Fruit fly (Drosophila melanogaster) whole organism, embryonic: ENCODE measurements around the gene jagn.

Experiments used
- Atf3 ChIP-seq: fragments of 200-800 bp; sonication (Bioruptor generic); optimal IDR thresholded peaks from 3 replicates; lab custom pipeline; 2016; ENCODE audit warnings: missing biosample characterization, missing genetic modification characterization
- CG10431 ChIP-seq: fragments of 200-800 bp; sonication (Bioruptor generic); optimal IDR thresholded peaks from 3 replicates; lab custom pipeline; 2018; ENCODE audit warnings: missing biosample characterization, mild to moderate bottlenecking, missing genetic modification characterization
- CG10543 ChIP-seq: fragments of 200-800 bp; sonication (Bioruptor generic); optimal IDR thresholded peaks from 3 replicates; lab custom pipeline; 2017; ENCODE audit warnings: missing biosample characterization, mild to moderate bottlenecking, missing genetic modification characterization, moderate library complexity
- CG14050 ChIP-seq: fragments of 200-800 bp; sonication (Bioruptor generic); IDR thresholded peaks from 3 replicates; pipeline ENCODE4 v1.3.6; 2022; ENCODE audit warnings: missing biosample characterization, missing genetic modification characterization
- CG15073 ChIP-seq: fragments of 200-800 bp; sonication (Bioruptor generic); optimal IDR thresholded peaks from 2 replicates; lab custom pipeline; 2016; ENCODE audit warnings: missing biosample characterization, missing genetic modification characterization
- CG18764 ChIP-seq: fragments of 200-800 bp; sonication (Bioruptor generic); optimal IDR thresholded peaks from 3 replicates; lab custom pipeline; 2016; ENCODE audit warnings: missing biosample characterization, missing genetic modification characterization
- CG2875 ChIP-seq: fragments of 200-800 bp; sonication (Bioruptor generic); optimal IDR thresholded peaks from 2 replicates; lab custom pipeline; 2017; ENCODE audit warnings: missing biosample characterization, mild to moderate bottlenecking, missing genetic modification characterization, missing genetic modification reagents
- CG30020 ChIP-seq: fragments of 200-800 bp; optimal IDR thresholded peaks from 2 replicates; lab custom pipeline; 2019; ENCODE audit warnings: missing biosample characterization, mild to moderate bottlenecking, missing genetic modification characterization, moderate library complexity
- CG32767 ChIP-seq: fragments of 200-800 bp; sonication (Bioruptor generic); IDR thresholded peaks from 2 replicates; pipeline ENCODE4 v1.3.6; 2022; ENCODE audit warnings: missing biosample characterization, missing genetic modification characterization
- CG32772 ChIP-seq: fragments of 200-800 bp; sonication (Bioruptor generic); IDR thresholded peaks from 2 replicates; pipeline ENCODE4 v1.3.6; 2022; ENCODE audit warnings: missing biosample characterization, missing genetic modification characterization
- CG5245 ChIP-seq: fragments of 200-800 bp; sonication (Bioruptor generic); optimal IDR thresholded peaks from 3 replicates; lab custom pipeline; 2016; ENCODE audit warnings: missing biosample characterization, missing genetic modification characterization
- CG6654 ChIP-seq: fragments of 200-800 bp; sonication (Bioruptor generic); optimal IDR thresholded peaks from 2 replicates; lab custom pipeline; 2017; ENCODE audit warnings: missing biosample characterization, mild to moderate bottlenecking, missing genetic modification characterization
- CG6765 ChIP-seq: fragments of 200-800 bp; sonication (Bioruptor generic); optimal IDR thresholded peaks from 3 replicates; lab custom pipeline; 2017; ENCODE audit warnings: missing biosample characterization, mild to moderate bottlenecking, missing genetic modification characterization
- CG7357 ChIP-seq: fragments of 200-800 bp; sonication (Bioruptor generic); IDR thresholded peaks from 3 replicates; pipeline ENCODE4 v1.3.6; 2022; ENCODE audit warnings: missing biosample characterization, missing genetic modification characterization
- CG7839 ChIP-seq: fragments of 200-800 bp; sonication (Bioruptor generic); optimal IDR thresholded peaks from 3 replicates; lab custom pipeline; 2018; ENCODE audit warnings: missing biosample characterization, mild to moderate bottlenecking, missing genetic modification characterization, moderate library complexity
- CG8388 ChIP-seq: fragments of 200-800 bp; sonication (Bioruptor generic); optimal IDR thresholded peaks from 2 replicates; lab custom pipeline; 2019; ENCODE audit warnings: missing biosample characterization, mild to moderate bottlenecking, missing genetic modification characterization, moderate library complexity
- CG9437 ChIP-seq: fragments of 200-800 bp; sonication (Bioruptor generic); optimal IDR thresholded peaks from 2 replicates; lab custom pipeline; 2018; ENCODE audit warnings: missing biosample characterization, mild to moderate bottlenecking, missing genetic modification characterization
- CG9727 ChIP-seq: fragments of 200-800 bp; sonication (Bioruptor generic); optimal IDR thresholded peaks from 3 replicates; lab custom pipeline; 2017; ENCODE audit warnings: missing biosample characterization, mild to moderate bottlenecking, missing genetic modification characterization
- CG9876 ChIP-seq: fragments of 200-800 bp; sonication (Bioruptor generic); optimal IDR thresholded peaks from 2 replicates; lab custom pipeline; 2016; ENCODE audit warnings: missing biosample characterization, missing genetic modification characterization
- CG9932 ChIP-seq: fragments of 200-800 bp; sonication (Bioruptor generic); IDR thresholded peaks from 2 replicates; pipeline ENCODE4 v1.3.6; 2022; ENCODE audit warnings: missing biosample characterization, missing genetic modification characterization
- CkIIα-i1 ChIP-seq: fragments of 200-800 bp; sonication (Bioruptor generic); IDR thresholded peaks from 2 replicates; pipeline ENCODE4 v1.3.6; 2022; ENCODE audit warnings: missing biosample characterization, missing genetic modification characterization
- CoRest ChIP-seq: fragments of 200-800 bp; sonication (Bioruptor generic); optimal IDR thresholded peaks from 3 replicates; lab custom pipeline; 2018; ENCODE audit warnings: missing biosample characterization, mild to moderate bottlenecking, missing genetic modification characterization, moderate library complexity
- Dad ChIP-seq: fragments of 200-800 bp; sonication (Bioruptor generic); optimal IDR thresholded peaks from 3 replicates; lab custom pipeline; 2016; ENCODE audit warnings: missing biosample characterization, missing genetic modification characterization
- Dip3 ChIP-seq: fragments of 200-800 bp; sonication (Bioruptor generic); optimal IDR thresholded peaks from 3 replicates; lab custom pipeline; 2016; ENCODE audit warnings: missing biosample characterization, missing genetic modification characterization
- E2f1 ChIP-seq: fragments of 200-800 bp; sonication (Bioruptor generic); IDR thresholded peaks from 2 replicates; pipeline ENCODE4 v1.3.6; 2022; ENCODE audit warnings: missing biosample characterization, missing genetic modification characterization
- HHEX ChIP-seq: fragments of 200-800 bp; sonication (Bioruptor generic); optimal IDR thresholded peaks from 3 replicates; lab custom pipeline; 2017; ENCODE audit warnings: missing biosample characterization, mild to moderate bottlenecking, missing genetic modification characterization, missing genetic modification reagents
- HmgD ChIP-seq: fragments of 200-800 bp; sonication (Bioruptor generic); optimal IDR thresholded peaks from 3 replicates; lab custom pipeline; 2016; ENCODE audit warnings: missing biosample characterization, missing genetic modification characterization
- Hr3 ChIP-seq: fragments of 200-800 bp; sonication (Bioruptor generic); optimal IDR thresholded peaks from 3 replicates; lab custom pipeline; 2016; ENCODE audit warnings: missing biosample characterization, missing genetic modification characterization
- Hr39 ChIP-seq: fragments of >200 bp; optimal IDR thresholded peaks from 2 replicates; lab custom pipeline; 2017
- MTF-1 ChIP-seq: fragments of 200-800 bp; sonication (Bioruptor generic); optimal IDR thresholded peaks from 2 replicates; lab custom pipeline; 2018; ENCODE audit warnings: missing biosample characterization, mild to moderate bottlenecking, missing genetic modification characterization, borderline replicate concordance
- Nf-YB ChIP-seq: fragments of 200-800 bp; sonication (Bioruptor generic); optimal IDR thresholded peaks from 3 replicates; lab custom pipeline; 2019; ENCODE audit warnings: missing biosample characterization, mild to moderate bottlenecking, missing genetic modification characterization, moderate library complexity
- Rfx ChIP-seq: fragments of 200-800 bp; sonication (Bioruptor generic); IDR thresholded peaks from 2 replicates; pipeline ENCODE4 v1.3.6; 2022; ENCODE audit warnings: missing biosample characterization, missing genetic modification characterization
- Scr ChIP-seq: fragments of 200-800 bp; sonication (Bioruptor generic); IDR thresholded peaks from 2 replicates; pipeline ENCODE4 v1.3.6; 2022; ENCODE audit warnings: missing biosample characterization, missing genetic modification characterization; ENCODE audit not compliant: partially characterized antibody
- Sox102F ChIP-seq: fragments of 200-800 bp; sonication (Bioruptor generic); optimal IDR thresholded peaks from 2 replicates; lab custom pipeline; 2018; ENCODE audit warnings: missing biosample characterization, mild to moderate bottlenecking, missing genetic modification characterization, moderate library complexity
- YL-1 ChIP-seq: fragments of 200-800 bp; sonication (Bioruptor generic); optimal IDR thresholded peaks from 3 replicates; lab custom pipeline; 2017; ENCODE audit warnings: missing biosample characterization, mild to moderate bottlenecking, missing genetic modification characterization
- abd-A ChIP-seq: fragments of 200-800 bp; sonication (Bioruptor generic); optimal IDR thresholded peaks from 3 replicates; lab custom pipeline; 2019; ENCODE audit warnings: missing biosample characterization, mild to moderate bottlenecking, missing genetic modification characterization, moderate library complexity
- chm ChIP-seq: fragments of 200-800 bp; sonication (Bioruptor generic); IDR thresholded peaks from 2 replicates; pipeline ENCODE4 v1.3.6; 2022; ENCODE audit warnings: missing biosample characterization, missing genetic modification characterization
- en ChIP-seq: fragments of 200-800 bp; sonication (Bioruptor generic); optimal IDR thresholded peaks from 2 replicates; lab custom pipeline; 2016; ENCODE audit warnings: missing biosample characterization, missing genetic modification characterization
- eyg ChIP-seq: fragments of 200-800 bp; sonication (Bioruptor generic); optimal IDR thresholded peaks from 3 replicates; lab custom pipeline; 2016; ENCODE audit warnings: missing biosample characterization, missing genetic modification characterization
- gcm ChIP-seq: fragments of 200-800 bp; sonication (Bioruptor generic); optimal IDR thresholded peaks from 2 replicates; lab custom pipeline; 2019; ENCODE audit warnings: missing biosample characterization, mild to moderate bottlenecking, missing genetic modification characterization, moderate library complexity
- gem ChIP-seq: fragments of 200-800 bp; sonication (Bioruptor generic); optimal IDR thresholded peaks from 2 replicates; lab custom pipeline; 2019; ENCODE audit warnings: missing biosample characterization, mild to moderate bottlenecking, missing genetic modification characterization, moderate library complexity
- pan ChIP-seq, 4 experiments: fragments of >200 bp in 3 of 4; fragments of 200-800 bp in 1 of 4; sonication (Bioruptor generic) in 1 of 4; optimal IDR thresholded peaks in 3 of 4; IDR thresholded peaks in 1 of 4; 2 replicates each; pipeline versions ENCODE4 v1.3.6 to Lab custom; 2017 to 2022; ENCODE audit warnings: missing biosample characterization in 2 of 4, missing genetic modification characterization in 2 of 4, mixed read lengths in 1 of 4
- peb ChIP-seq: fragments of 200-800 bp; sonication (Bioruptor generic); IDR thresholded peaks from 2 replicates; pipeline ENCODE4 v1.3.6; 2022; ENCODE audit warnings: missing biosample characterization, missing genetic modification characterization
- pho ChIP-seq: fragments of 200-800 bp; sonication (Bioruptor generic); optimal IDR thresholded peaks from 2 replicates; lab custom pipeline; 2016; ENCODE audit warnings: missing biosample characterization, missing genetic modification characterization
- pita ChIP-seq: fragments of 200-800 bp; sonication (Bioruptor generic); optimal IDR thresholded peaks from 2 replicates; lab custom pipeline; 2017; ENCODE audit warnings: missing biosample characterization, mild to moderate bottlenecking, missing genetic modification characterization
- ranshi ChIP-seq: fragments of 200-800 bp; sonication (Bioruptor generic); IDR thresholded peaks from 2 replicates; pipeline ENCODE4 v1.3.6; 2022; ENCODE audit warnings: missing biosample characterization, missing genetic modification characterization
- repo ChIP-seq: fragments of 200-800 bp; sonication (Bioruptor generic); optimal IDR thresholded peaks from 2 replicates; lab custom pipeline; 2016; ENCODE audit warnings: missing biosample characterization, missing genetic modification characterization
- run ChIP-seq: fragments of 200-800 bp; sonication (Bioruptor generic); optimal IDR thresholded peaks from 3 replicates; lab custom pipeline; 2018; ENCODE audit warnings: missing biosample characterization, mild to moderate bottlenecking, missing genetic modification characterization
- sim ChIP-seq: fragments of 200-800 bp; sonication (Bioruptor generic); IDR thresholded peaks from 2 replicates; pipeline ENCODE4 v1.3.6; 2022; ENCODE audit warnings: missing biosample characterization, missing genetic modification characterization
- stwl ChIP-seq: fragments of 200-800 bp; sonication (Bioruptor generic); optimal IDR thresholded peaks from 3 replicates; lab custom pipeline; 2018; ENCODE audit warnings: missing biosample characterization, mild to moderate bottlenecking, missing genetic modification characterization, moderate library complexity
- tgo ChIP-seq: fragments of 200-800 bp; sonication (Bioruptor generic); IDR thresholded peaks from 3 replicates; pipeline ENCODE4 v1.3.6; 2022; ENCODE audit warnings: missing biosample characterization, missing genetic modification characterization

The jagn gene

dm6 chr3R:5791497-5791896, 12.4 kb downstream of the jagn start, which contains the start of gene Hpf1 (continued):
- peak; percentile 95 for TF ChIP-seq CG10543 (GFP tag; lab: Kevin White, UChicago)
- TF ChIP-seq eyg (GFP tag; lab: Kevin White, UChicago) = peak; percentile 98
- peak; percentile 99 for TF ChIP-seq Dip3
- TF ChIP-seq Atf3 = peak; percentile 98
- TF ChIP-seq gcm (GFP tag; lab: Kevin White, UChicago) = peak; percentile 97
- TF ChIP-seq CG5245 (GFP tag; lab: Kevin White, UChicago) = peak; percentile 97
- peak; percentile 98 for TF ChIP-seq CG9932 (GFP tag; lab: Robert Waterston, UW)
- peak; percentile 97 for TF ChIP-seq CG32767 (GFP tag; lab: Robert Waterston, UW)
- peak; percentile 97 for TF ChIP-seq CG18764
- peak; percentile 99 for TF ChIP-seq CoRest (tag; lab: Kevin White, UChicago)
- peak; percentile 93 for TF ChIP-seq run
- peak; percentile 88 for TF ChIP-seq Nf-YB (GFP tag; lab: Kevin White, UChicago)
- TF ChIP-seq CG6654 (GFP tag; lab: Kevin White, UChicago) = peak; percentile 90
- peak; percentile 96 for TF ChIP-seq peb (GFP tag; lab: Robert Waterston, UW)
- peak; percentile 81; the same call in 1 of the 2 replicates for TF ChIP-seq CkIIα-i1 (GFP tag; lab: Robert Waterston, UW)
- TF ChIP-seq CG9727 = peak; percentile 98
- peak; percentile 85 for TF ChIP-seq CG30020 (tag; lab: Kevin White, UChicago)
- peak; percentile 99 for TF ChIP-seq Rfx (GFP tag; lab: Robert Waterston, UW)
- TF ChIP-seq CG15073 (GFP tag; lab: Kevin White, UChicago) = peak; percentile 86
- TF ChIP-seq Dad (GFP tag; lab: Kevin White, UChicago) = peak; percentile 98
- peak; percentile 98 for TF ChIP-seq CG6765
- no peak for TF ChIP-seq pan (optimal IDR thresholded peaks at IDR 0.05; lab: Kevin White, UChicago)
- TF ChIP-seq pan (GFP tag; optimal IDR thresholded peaks at IDR 0.05 in 1 of 2, IDR thresholded peaks at IDR 0.05 in 1 of 2) = peak in 1 of 2 experiments; percentile 98
- peak; percentile 94 for TF ChIP-seq CG7357 (GFP tag; lab: Robert Waterston, UW)
- TF ChIP-seq en (GFP tag; lab: Kevin White, UChicago) = peak; percentile 96
- peak; percentile 92 for TF ChIP-seq YL-1
- peak; percentile 74 for TF ChIP-seq CG10431 (GFP tag; lab: Kevin White, UChicago)
- TF ChIP-seq CG9876 = peak; percentile 97
- TF ChIP-seq gem (tag; lab: Kevin White, UChicago) = peak; percentile 99
- peak; percentile 98 for TF ChIP-seq Hr3
- TF ChIP-seq pho (GFP tag; lab: Kevin White, UChicago) = peak; percentile 99
- peak; percentile 92 for TF ChIP-seq CG9437
- peak; percentile 99 for TF ChIP-seq CG7839 (tag; lab: Kevin White, UChicago)
- TF ChIP-seq CG2875 (GFP tag; lab: Kevin White, UChicago) = peak; percentile 95
- TF ChIP-seq chm = peak; percentile 95
- no peak for TF ChIP-seq abd-A (tag; lab: Kevin White, UChicago)
- TF ChIP-seq tgo (GFP tag; lab: Robert Waterston, UW) = peak; percentile 98
- TF ChIP-seq CG14050 (GFP tag; lab: Robert Waterston, UW) = peak; percentile 95
- no peak for TF ChIP-seq Hr39 (lab: Kevin White, UChicago)
- TF ChIP-seq Sox102F (GFP tag; lab: Kevin White, UChicago) = peak; percentile 99
- peak; percentile 97 for TF ChIP-seq CG32772 (GFP tag; lab: Robert Waterston, UW)
- TF ChIP-seq HmgD (GFP tag; lab: Kevin White, UChicago) = peak; percentile 98
- TF ChIP-seq ranshi (GFP tag; lab: Robert Waterston, UW) = peak; percentile 98
- peak; percentile 90 for TF ChIP-seq MTF-1
- peak; percentile 98 for TF ChIP-seq HHEX
- no peak for TF ChIP-seq pita (GFP tag; lab: Kevin White, UChicago)
- TF ChIP-seq stwl (tag; lab: Kevin White, UChicago) = peak; percentile 86
- peak; percentile 97 for TF ChIP-seq repo (GFP tag; lab: Kevin White, UChicago)
- peak; percentile 98 for TF ChIP-seq E2f1 (GFP tag; lab: Robert Waterston, UW)
- peak; percentile 23; the same call in 1 of the 2 replicates for TF ChIP-seq Scr (GFP tag; lab: Robert Waterston, UW)
- peak; percentile 96 for TF ChIP-seq CG8388 (GFP tag; lab: Kevin White, UChicago)
- TF ChIP-seq sim = peak; percentile 93
